Fruit fly (Drosophila melanogaster) whole organism, embryonic: ENCODE measurements around the gene Tomosyn.

Source experiments
- Aef1 ChIP-seq: fragments of 200-800 bp; sonication (Bioruptor generic); IDR thresholded peaks from 3 replicates; pipeline ENCODE4 v1.3.6; 2022; ENCODE audit warnings: missing biosample characterization, missing genetic modification characterization
- BEAF-32 ChIP-seq: fragments of 200-800 bp; sonication (Bioruptor generic); optimal IDR thresholded peaks from 3 replicates; lab custom pipeline; 2017; ENCODE audit warnings: missing biosample characterization, missing genetic modification characterization, mild to moderate bottlenecking, moderate library complexity, missing genetic modification reagents
- CG11398 ChIP-seq: fragments of 200-800 bp; sonication (Bioruptor generic); optimal IDR thresholded peaks from 2 replicates; lab custom pipeline; 2016; ENCODE audit warnings: missing biosample characterization, missing genetic modification characterization
- CG11695 ChIP-seq: fragments of 200-800 bp; sonication (Bioruptor generic); IDR thresholded peaks from 3 replicates; pipeline ENCODE4 v1.3.6; 2022; ENCODE audit warnings: missing biosample characterization, missing genetic modification characterization
- CG14014 ChIP-seq: fragments of 200-800 bp; sonication (Bioruptor generic); IDR thresholded peaks from 2 replicates; pipeline ENCODE4 v1.3.6; 2022; ENCODE audit warnings: missing biosample characterization, missing genetic modification characterization
- CG15269 ChIP-seq: fragments of 200-800 bp; sonication (Bioruptor generic); optimal IDR thresholded peaks from 2 replicates; lab custom pipeline; 2018; ENCODE audit warnings: missing biosample characterization, mild to moderate bottlenecking, missing genetic modification characterization, moderate library complexity
- CG1603 ChIP-seq: fragments of 200-800 bp; sonication (Bioruptor generic); optimal IDR thresholded peaks from 2 replicates; lab custom pipeline; 2019; ENCODE audit warnings: missing biosample characterization, mild to moderate bottlenecking, missing genetic modification characterization, moderate library complexity
- CG17385 ChIP-seq: fragments of 200-800 bp; sonication (Bioruptor generic); optimal IDR thresholded peaks from 3 replicates; lab custom pipeline; 2018; ENCODE audit warnings: missing biosample characterization, mild to moderate bottlenecking, missing genetic modification characterization
- CG2678 ChIP-seq: fragments of 200-800 bp; sonication (Bioruptor generic); optimal IDR thresholded peaks from 3 replicates; lab custom pipeline; 2019; ENCODE audit warnings: missing biosample characterization, mild to moderate bottlenecking, missing genetic modification characterization, moderate library complexity
- CG30020 ChIP-seq: fragments of 200-800 bp; optimal IDR thresholded peaks from 2 replicates; lab custom pipeline; 2019; ENCODE audit warnings: missing biosample characterization, mild to moderate bottlenecking, missing genetic modification characterization, moderate library complexity
- CG30403 ChIP-seq: fragments of 200-800 bp; sonication (Bioruptor generic); optimal IDR thresholded peaks from 3 replicates; lab custom pipeline; 2016; ENCODE audit warnings: missing biosample characterization, missing genetic modification characterization
- CG34224 ChIP-seq: fragments of 200-800 bp; sonication (Bioruptor generic); IDR thresholded peaks from 3 replicates; pipeline ENCODE4 v1.3.6; 2022; ENCODE audit warnings: missing biosample characterization, missing genetic modification characterization; ENCODE audit not compliant: partially characterized antibody
- CG4404 ChIP-seq: fragments of 200-800 bp; sonication (Bioruptor generic); IDR thresholded peaks from 2 replicates; pipeline ENCODE4 v1.3.6; 2022; ENCODE audit warnings: missing biosample characterization, missing genetic modification characterization
- CG8478 ChIP-seq: fragments of >200 bp; optimal IDR thresholded peaks from 2 replicates; lab custom pipeline; 2018
- CG8924 ChIP-seq: fragments of 200-800 bp; optimal IDR thresholded peaks from 3 replicates; lab custom pipeline; 2019; ENCODE audit warnings: missing biosample characterization, mild to moderate bottlenecking, missing genetic modification characterization, moderate library complexity
- CG9817 ChIP-seq: fragments of 200-800 bp; sonication (Bioruptor generic); optimal IDR thresholded peaks from 2 replicates; lab custom pipeline; 2018; ENCODE audit warnings: missing biosample characterization, mild to moderate bottlenecking, missing genetic modification characterization, moderate library complexity
- Dfd ChIP-seq, 2 experiments: fragments of >200 bp; optimal IDR thresholded peaks; 2 replicates each; lab custom pipeline; 2017; ENCODE audit warnings: missing biosample characterization in 2 of 2, missing genetic modification characterization in 2 of 2
- Elba2 ChIP-seq: fragments of 200-800 bp; sonication (Bioruptor generic); optimal IDR thresholded peaks from 3 replicates; lab custom pipeline; 2016; ENCODE audit warnings: missing biosample characterization, missing genetic modification characterization
- H2.0 ChIP-seq: fragments of 200-800 bp; sonication (Bioruptor generic); IDR thresholded peaks from 2 replicates; pipeline ENCODE4 v1.3.6; 2022; ENCODE audit warnings: missing biosample characterization, missing genetic modification characterization
- Hmr ChIP-seq: fragments of 200-800 bp; sonication (Bioruptor generic); optimal IDR thresholded peaks from 3 replicates; lab custom pipeline; 2017; ENCODE audit warnings: mild to moderate bottlenecking, missing biosample characterization, missing genetic modification reagents, missing genetic modification characterization
- Hr51 ChIP-seq, 2 experiments: fragments of 200-800 bp; sonication (Bioruptor generic); optimal IDR thresholded peaks; 2 replicates in 1 of 2; 3 replicates in 1 of 2; lab custom pipeline; 2016 to 2018; ENCODE audit warnings: missing biosample characterization in 2 of 2, missing genetic modification characterization in 2 of 2, mild to moderate bottlenecking in 1 of 2, moderate library complexity in 1 of 2
- Meics ChIP-seq: fragments of 200-800 bp; sonication (Bioruptor generic); optimal IDR thresholded peaks from 2 replicates; lab custom pipeline; 2017; ENCODE audit warnings: missing biosample characterization, mild to moderate bottlenecking, missing genetic modification characterization
- Nf-YB ChIP-seq: fragments of 200-800 bp; sonication (Bioruptor generic); optimal IDR thresholded peaks from 3 replicates; lab custom pipeline; 2019; ENCODE audit warnings: missing biosample characterization, mild to moderate bottlenecking, missing genetic modification characterization, moderate library complexity
- Sry-β ChIP-seq: fragments of 200-800 bp; sonication (Bioruptor generic); optimal IDR thresholded peaks from 2 replicates; lab custom pipeline; 2018; ENCODE audit warnings: missing biosample characterization, mild to moderate bottlenecking, missing genetic modification characterization, moderate library complexity
- Ssrp ChIP-seq: fragments of 200-800 bp; sonication (Bioruptor generic); optimal IDR thresholded peaks from 2 replicates; lab custom pipeline; 2018; ENCODE audit warnings: missing biosample characterization, mild to moderate bottlenecking, missing genetic modification characterization, moderate library complexity
- al ChIP-seq: fragments of 200-800 bp; sonication (Bioruptor generic); IDR thresholded peaks from 2 replicates; pipeline ENCODE4 v1.3.6; 2022; ENCODE audit warnings: missing biosample characterization, missing genetic modification characterization
- ap ChIP-seq: fragments of 200-800 bp; sonication (Bioruptor generic); IDR thresholded peaks from 2 replicates; pipeline ENCODE4 v1.3.6; 2022; ENCODE audit warnings: missing biosample characterization, missing genetic modification characterization
- crc ChIP-seq: fragments of 200-800 bp; sonication (Bioruptor generic); optimal IDR thresholded peaks from 2 replicates; lab custom pipeline; 2016; ENCODE audit warnings: missing biosample characterization, missing genetic modification characterization
- esg ChIP-seq: fragments of 200-800 bp; sonication (Bioruptor generic); conservative IDR thresholded peaks from 2 replicates; pipeline ENCODE4 v1.3.6; 2022; ENCODE audit warnings: missing biosample characterization, missing genetic modification characterization
- fd102C ChIP-seq: fragments of 200-800 bp; sonication (Bioruptor generic); optimal IDR thresholded peaks from 2 replicates; lab custom pipeline; 2018; ENCODE audit warnings: missing biosample characterization, mild to moderate bottlenecking, missing genetic modification characterization, moderate library complexity
- ftz-f1 ChIP-seq: fragments of 200-800 bp; sonication (Bioruptor generic); optimal IDR thresholded peaks from 2 replicates; lab custom pipeline; 2016; ENCODE audit warnings: missing biosample characterization, missing genetic modification characterization
- grn ChIP-seq: fragments of 200-800 bp; sonication (Bioruptor generic); optimal IDR thresholded peaks from 3 replicates; lab custom pipeline; 2017; ENCODE audit warnings: missing biosample characterization, missing genetic modification characterization
- gro ChIP-seq: fragments of 200-800 bp; sonication (Bioruptor generic); optimal IDR thresholded peaks from 2 replicates; lab custom pipeline; 2016; ENCODE audit warnings: missing biosample characterization, missing genetic modification characterization
- insv ChIP-seq, 2 experiments: fragments of 200-800 bp; sonication (Bioruptor generic); optimal IDR thresholded peaks; 3 replicates each; lab custom pipeline; 2016 to 2018; ENCODE audit warnings: missing biosample characterization in 2 of 2, missing genetic modification characterization in 2 of 2
- kay ChIP-seq: fragments of 200-800 bp; sonication (Bioruptor generic); optimal IDR thresholded peaks from 2 replicates; lab custom pipeline; 2016; ENCODE audit warnings: missing biosample characterization, missing genetic modification characterization
- lab ChIP-seq: fragments of 200-800 bp; sonication (Bioruptor generic); optimal IDR thresholded peaks from 3 replicates; lab custom pipeline; 2017; ENCODE audit warnings: missing biosample characterization, missing genetic modification characterization, mild to moderate bottlenecking, moderate library complexity, missing genetic modification reagents
- mld ChIP-seq: fragments of 200-800 bp; sonication (Bioruptor generic); IDR thresholded peaks from 3 replicates; pipeline ENCODE4 v1.3.6; 2022; ENCODE audit warnings: missing biosample characterization, missing genetic modification characterization; ENCODE audit not compliant: partially characterized antibody
- nom ChIP-seq: fragments of 200-800 bp; sonication (Bioruptor generic); optimal IDR thresholded peaks from 2 replicates; lab custom pipeline; 2017; ENCODE audit warnings: missing biosample characterization, missing genetic modification characterization, mild to moderate bottlenecking, moderate library complexity, missing genetic modification reagents
- onecut ChIP-seq: fragments of 200-800 bp; sonication (Bioruptor generic); IDR thresholded peaks from 2 replicates; pipeline ENCODE4 v1.3.6; 2022; ENCODE audit warnings: missing biosample characterization, missing genetic modification characterization
- org-1 ChIP-seq: fragments of 200-800 bp; sonication (Bioruptor generic); optimal IDR thresholded peaks from 2 replicates; lab custom pipeline; 2017; ENCODE audit warnings: missing biosample characterization, missing genetic modification characterization
- pum ChIP-seq: fragments of 200-800 bp; sonication (Bioruptor generic); optimal IDR thresholded peaks from 2 replicates; lab custom pipeline; 2016; ENCODE audit warnings: missing biosample characterization, missing genetic modification characterization
- sens ChIP-seq: fragments of 200-800 bp; sonication (Bioruptor generic); peaks from one replicate; lab custom pipeline; 2016; ENCODE audit warnings: missing biosample characterization, missing genetic modification characterization
- sr ChIP-seq: fragments of 200-800 bp; sonication (Bioruptor generic); IDR thresholded peaks from 3 replicates; pipeline ENCODE4 v1.3.6; 2022; ENCODE audit warnings: missing biosample characterization, missing genetic modification characterization
- trh ChIP-seq: fragments of 200-800 bp; sonication (Bioruptor generic); optimal IDR thresholded peaks from 2 replicates; lab custom pipeline; 2016; ENCODE audit warnings: missing biosample characterization, missing genetic modification characterization
- tx ChIP-seq: fragments of 200-800 bp; sonication (Bioruptor generic); optimal IDR thresholded peaks from 2 replicates; lab custom pipeline; 2016; ENCODE audit warnings: missing biosample characterization, missing genetic modification characterization
- vnd ChIP-seq: fragments of 200-800 bp; sonication (Bioruptor generic); IDR thresholded peaks from 3 replicates; pipeline ENCODE4 v1.3.6; 2022; ENCODE audit warnings: missing biosample characterization, missing genetic modification characterization; ENCODE audit not compliant: partially characterized antibody
- wor ChIP-seq: fragments of 200-800 bp; sonication (Bioruptor generic); IDR thresholded peaks from 2 replicates; pipeline ENCODE4 v1.3.6; 2022; ENCODE audit warnings: missing biosample characterization, missing genetic modification characterization
- zen ChIP-seq: fragments of 200-800 bp; sonication (Bioruptor generic); optimal IDR thresholded peaks from 3 replicates; lab custom pipeline; 2018; ENCODE audit warnings: missing biosample characterization, mild to moderate bottlenecking, missing genetic modification characterization, moderate library complexity

The Tomosyn gene

DNA sequence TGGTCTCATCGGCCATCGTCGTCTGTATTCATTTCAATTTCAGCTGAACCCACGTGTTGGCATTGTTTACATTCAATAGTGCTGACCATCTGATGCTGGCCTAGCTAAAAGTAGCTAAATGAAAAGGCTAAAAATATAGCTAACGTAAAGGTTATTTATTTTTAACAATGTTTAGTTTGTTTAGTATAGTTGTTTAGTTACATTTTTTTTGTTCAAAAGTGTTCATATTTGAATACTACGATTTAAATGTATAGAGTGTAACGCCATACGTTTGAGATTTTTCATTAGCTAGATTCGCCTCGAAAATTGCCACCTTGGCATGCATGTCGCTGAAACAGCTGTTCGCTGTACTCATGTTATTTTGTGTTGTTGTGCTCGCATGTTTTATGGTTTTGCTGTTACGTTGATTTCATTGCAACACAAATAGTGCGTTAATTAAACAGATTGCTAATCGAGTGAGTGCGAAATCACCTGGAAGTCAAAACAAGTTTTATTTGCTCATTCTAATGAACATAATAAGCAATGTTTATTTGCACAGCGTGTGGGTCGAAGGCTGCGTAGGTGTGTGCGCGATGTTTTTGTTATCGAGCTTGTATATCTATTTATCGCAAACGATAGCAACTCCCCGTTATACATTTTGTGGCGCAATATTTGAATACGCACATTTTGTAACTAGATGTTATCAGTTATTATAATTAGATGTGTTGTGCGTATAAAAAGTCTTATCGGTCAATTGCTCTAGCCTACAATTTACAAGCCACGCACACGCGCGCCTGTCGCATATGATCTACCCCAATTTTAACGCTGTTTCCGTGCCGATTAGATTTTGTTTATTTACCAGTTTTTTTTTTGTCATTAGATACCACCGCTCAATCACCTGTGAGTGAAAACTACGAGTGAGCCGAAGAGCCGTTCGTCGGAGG lies 19.6 kb upstream of the Tomosyn start, which contains the start of the genes CG1463 and Fpgs1 (continued):
- TF ChIP-seq fd102C (GFP tag; lab: Kevin White, UChicago): no peak
- no peak for TF ChIP-seq Elba2 (GFP tag; lab: Kevin White, UChicago)
- 0 out of 3 replicates have a peak, but pooled peaks have one; percentile 44 for TF ChIP-seq mld (GFP tag; lab: Robert Waterston, UW)
- TF ChIP-seq CG4404: peak; percentile 48
- no peak for TF ChIP-seq CG11695 (GFP tag; lab: Robert Waterston, UW)
- TF ChIP-seq gro (GFP tag; lab: Kevin White, UChicago): no peak
- TF ChIP-seq sr (GFP tag; lab: Robert Waterston, UW): no peak
- no peak for TF ChIP-seq CG8478 (lab: Kevin White, UChicago)
- TF ChIP-seq CG14014: peak; percentile 17; the same call in 1 of the 2 replicates
- no peak for TF ChIP-seq CG11398 (GFP tag; lab: Kevin White, UChicago)
- peak; percentile 48 for TF ChIP-seq BEAF-32 (GFP tag; lab: Kevin White, UChicago)
- TF ChIP-seq kay (GFP tag; lab: Kevin White, UChicago): no peak
- TF ChIP-seq CG17385 (GFP tag; lab: Kevin White, UChicago): peak; percentile 0
- TF ChIP-seq Aef1 (GFP tag; lab: Robert Waterston, UW): 0 out of 3 replicates have a peak, but pooled peaks have one; percentile 22
- TF ChIP-seq Ssrp (tag; lab: Kevin White, UChicago): no peak
- no peak for TF ChIP-seq nom (GFP tag; lab: Kevin White, UChicago)
- TF ChIP-seq onecut: no peak
- TF ChIP-seq esg (GFP tag; lab: Robert Waterston, UW): no peak
- TF ChIP-seq tx: no peak
- TF ChIP-seq CG1603 (tag; lab: Kevin White, UChicago): no peak
- TF ChIP-seq ap (GFP tag; lab: Robert Waterston, UW): no peak

DNA sequence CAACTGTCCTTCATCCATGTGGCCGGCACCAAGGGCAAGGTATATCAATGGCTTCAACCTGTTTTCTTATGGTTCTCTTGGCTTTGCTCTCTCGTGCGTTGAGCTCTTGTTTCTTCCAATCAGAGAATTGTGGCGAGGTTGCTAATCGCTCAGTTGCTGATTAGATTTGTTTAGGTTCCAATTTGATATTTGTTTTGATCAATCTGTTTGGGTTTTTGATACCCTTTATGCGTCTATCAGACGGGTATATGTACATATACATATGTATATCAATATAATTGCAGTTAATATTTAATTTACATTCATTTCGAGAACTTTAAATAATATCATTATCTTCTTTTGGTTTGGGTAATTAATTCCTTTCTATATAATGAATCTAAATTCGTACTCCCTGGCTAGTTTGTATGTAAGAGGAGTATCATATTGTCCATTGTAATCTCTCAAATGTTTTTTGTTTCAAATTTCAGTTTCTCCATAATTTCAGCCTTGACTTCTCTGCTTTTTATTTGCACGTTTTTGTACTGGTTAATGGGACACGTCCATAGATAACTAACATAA lies 18.1 kb upstream of the Tomosyn start:
- TF ChIP-seq zen (tag; lab: Kevin White, UChicago): peak; percentile 30
- TF ChIP-seq wor (GFP tag; lab: Robert Waterston, UW): no peak
- no peak for TF ChIP-seq Sry-β (GFP tag; lab: Kevin White, UChicago)
- peak; percentile 55 for TF ChIP-seq grn (GFP tag; lab: Kevin White, UChicago)
- TF ChIP-seq CG8924 (tag; lab: Kevin White, UChicago): peak; percentile 23
- TF ChIP-seq CG30020: no peak
- TF ChIP-seq CG9817: no peak
- TF ChIP-seq lab: peak; percentile 41
- TF ChIP-seq crc (GFP tag; lab: Kevin White, UChicago): no peak
- peak; percentile 27 for TF ChIP-seq Meics (GFP tag; lab: Kevin White, UChicago)
- TF ChIP-seq org-1 (GFP tag; lab: Kevin White, UChicago): no peak
- TF ChIP-seq H2.0 (GFP tag; lab: Robert Waterston, UW): no peak
- TF ChIP-seq vnd: no peak
- peak; percentile 8 for TF ChIP-seq CG15269 (tag; lab: Kevin White, UChicago)
- TF ChIP-seq Hr51 (GFP tag; optimal IDR thresholded peaks at IDR 0.05; lab: Kevin White, UChicago): peak in 1 of 2 experiments; percentile 20
- no peak for TF ChIP-seq pum (GFP tag; lab: Kevin White, UChicago)
- peak; percentile 66 to 94 for TF ChIP-seq insv (GFP tag; optimal IDR thresholded peaks at IDR 0.05; lab: Kevin White, UChicago)
- 0 out of 2 replicates have a peak, but pooled peaks have one; percentile 6 for TF ChIP-seq al (GFP tag; lab: Robert Waterston, UW)
- TF ChIP-seq trh (GFP tag; lab: Kevin White, UChicago): no peak
- no peak for TF ChIP-seq ftz-f1
- no peak for TF ChIP-seq Nf-YB
- no peak for TF ChIP-seq sens (GFP tag; lab: Kevin White, UChicago)
- TF ChIP-seq Hmr (GFP tag; lab: Kevin White, UChicago): peak; percentile 8
- TF ChIP-seq CG2678: peak; percentile 35
- TF ChIP-seq CG34224 (GFP tag; lab: Robert Waterston, UW): no peak
- no peak for TF ChIP-seq CG30403 (GFP tag; lab: Kevin White, UChicago)
- TF ChIP-seq Dfd (GFP tag; optimal IDR thresholded peaks at IDR 0.05; lab: Kevin White, UChicago): no peak
